Worm (Caenorhabditis elegans) whole organism, early embryonic: Measurements from ENCODE around the gene gcc-2.
A peak's percentile ranks its signal among the peaks of the same experiment; 100 is the strongest.

Source experiments
- B0310.2 ChIP-seq: sonication (generic microtip); optimal IDR thresholded peaks from 2 replicates; lab custom pipeline; 2016; ENCODE audit warnings: mild to moderate bottlenecking, missing genetic modification characterization, missing compliant biosample characterization
- F13C5.2 ChIP-seq: sonication (generic microtip); optimal IDR thresholded peaks from 2 replicates; lab custom pipeline; 2017; ENCODE audit warnings: mild to moderate bottlenecking, missing genetic modification characterization, inconsistent platforms, missing compliant biosample characterization
- ama-1 ChIP-seq: fragments of 150-350 bp; optimal IDR thresholded peaks from 2 replicates; lab custom pipeline; 2014
- flt-1 ChIP-seq: fragments of 200-800 bp; sonication (Bioruptor generic); IDR thresholded peaks from 2 replicates; pipeline ENCODE4 v1.3.6; 2022; ENCODE audit warnings: missing genetic modification characterization, missing compliant biosample characterization
- hmg-4 ChIP-seq: fragments of 200-800 bp; sonication (Bioruptor generic); optimal IDR thresholded peaks from 2 replicates; lab custom pipeline; 2018; ENCODE audit warnings: mild to moderate bottlenecking, missing genetic modification characterization, missing compliant biosample characterization
- hnd-1 ChIP-seq: sonication (generic microtip); optimal IDR thresholded peaks from 2 replicates; lab custom pipeline; 2016; ENCODE audit warnings: missing genetic modification characterization, missing compliant biosample characterization
- pes-1 ChIP-seq: fragments of 200-800 bp; sonication (Bioruptor generic); IDR thresholded peaks from 2 replicates; pipeline ENCODE4 v1.3.6; 2022; ENCODE audit warnings: missing genetic modification reagents, missing genetic modification characterization, missing compliant biosample characterization
- scrt-1 ChIP-seq: fragments of 200-800 bp; sonication (Bioruptor generic); IDR thresholded peaks from 2 replicates; pipeline ENCODE4 v1.3.6; 2022; ENCODE audit warnings: missing genetic modification characterization, missing compliant biosample characterization
- tbx-11 ChIP-seq: fragments of 200-800 bp; sonication (Bioruptor generic); IDR thresholded peaks from 2 replicates; pipeline ENCODE4 v1.3.6; 2022; ENCODE audit warnings: missing genetic modification characterization, missing compliant biosample characterization
- tbx-37 ChIP-seq: fragments of 200-800 bp; sonication (Bioruptor generic); conservative IDR thresholded peaks from 2 replicates; pipeline ENCODE4 v1.3.6; 2022; ENCODE audit warnings: missing genetic modification reagents, missing genetic modification characterization, missing compliant biosample characterization
- tra-4 ChIP-seq: sonication (generic microtip); optimal IDR thresholded peaks from 2 replicates; lab custom pipeline; 2017; ENCODE audit warnings: missing genetic modification characterization, missing compliant biosample characterization

- TF ChIP-seq ama-1 (lab: Kevin White, UChicago) (peak; percentile 98), hmg-4 (GFP tag; lab: Kevin White, UChicago) (peak; percentile 89), flt-1 (GFP tag; lab: Robert Waterston, UW) (peak; percentile 89), scrt-1 (GFP tag; lab: Robert Waterston, UW) (peak; percentile 81), pes-1 (GFP tag; lab: Robert Waterston, UW) (peak; percentile 82), hnd-1 (tag; lab: Kevin White, UChicago) (peak; percentile 26), tra-4 (tag; lab: Kevin White, UChicago) (peak; percentile 97), F13C5.2 (tag; lab: Kevin White, UChicago) (peak; percentile 96), tbx-37 (GFP tag; lab: Robert Waterston, UW) (peak; percentile 80; the same call in 1 of the 2 replicates), tbx-11 (peak; percentile 83), B0310.2 (tag; lab: Kevin White, UChicago) (peak; percentile 91)
Measured at ce11 chrIII:9765465-9765900, 3.5 kb upstream of the gcc-2 start.
